Worm (Caenorhabditis elegans): Measurements from ENCODE around the gene str-108.

- TF ChIP-seq sptf-2 (GFP tag; optimal IDR thresholded peaks at IDR 0.05) (no peak), B0336.3 (GFP tag; IDR thresholded peaks at IDR 0.05) (no peak)
Observed at ce11 chrV:16137043-16137442, 29.0 kb upstream of the str-108 start, which contains the start of gene F44G3.7.
